Worm (Caenorhabditis elegans): ENCODE results near the gene F53A9.3.

The F53A9.3 gene

DNA sequence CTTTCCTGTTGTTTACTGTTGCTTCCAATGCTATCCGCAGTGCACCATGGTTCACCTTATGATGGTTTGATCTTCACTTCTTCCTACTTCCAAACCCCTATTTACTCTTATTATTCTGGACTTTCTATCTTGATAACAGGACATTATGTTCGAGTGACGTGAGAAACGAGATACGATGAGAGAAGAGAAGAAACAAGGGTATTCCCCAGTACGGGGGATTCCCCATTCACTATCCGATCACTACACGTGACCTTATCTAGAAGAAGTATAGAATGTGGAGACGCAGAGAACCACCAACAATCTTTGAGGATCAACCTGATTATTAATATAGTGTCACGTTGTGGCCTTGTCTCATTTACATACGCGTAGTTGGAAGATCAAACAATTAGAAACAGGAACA is 44.4 kb downstream of the F53A9.3 start:
- TF ChIP-seq gei-8 (GFP tag; optimal IDR thresholded peaks at IDR 0.05) (no peak), tag-97 (GFP tag; IDR thresholded peaks at IDR 0.05) (no peak), Y105C5A.15 (GFP tag; IDR thresholded peaks at IDR 0.05) (no peak), mxl-3 (GFP tag; optimal IDR thresholded peaks at IDR 0.05) (peak; percentile 49), nhr-28 (tag; optimal IDR thresholded peaks at IDR 0.05) (peak; percentile 61), egl-27 (tag; optimal IDR thresholded peaks at IDR 0.05) (no peak), hlh-11 (tag; optimal IDR thresholded peaks at IDR 0.05) (peak; percentile 52), tra-1 (GFP tag; IDR thresholded peaks at IDR 0.05) (no peak), mes-2 (tag; optimal IDR thresholded peaks at IDR 0.05; ENCODE audit: poor library complexity, severe bottlenecking) (no peak), nhr-102 (tag; optimal IDR thresholded peaks at IDR 0.05) (no peak), T20F7.1 (GFP tag; optimal IDR thresholded peaks at IDR 0.05) (no peak), ZK337.2 (GFP tag; IDR thresholded peaks at IDR 0.05) (no peak), mdl-1 (tag; optimal IDR thresholded peaks at IDR 0.05) (peak; percentile 80 to 81), pqm-1 (tag; optimal IDR thresholded peaks at IDR 0.05) (no peak), daf-16 (GFP tag; optimal IDR thresholded peaks at IDR 0.05) (no peak), daf-16 (tag; optimal IDR thresholded peaks at IDR 0.05) (peak; percentile 42), daf-19 (GFP tag; conservative IDR thresholded peaks at IDR 0.05) (no peak), hlh-30 (tag; optimal IDR thresholded peaks at IDR 0.05; ENCODE audit: insufficient read depth) (peak; percentile 39), fos-1 (tag; optimal IDR thresholded peaks at IDR 0.05) (no peak), fkh-10 (GFP tag; optimal IDR thresholded peaks at IDR 0.05) (no peak), lin-39 (tag; optimal IDR thresholded peaks at IDR 0.05) (no peak), lsy-2 (tag; optimal IDR thresholded peaks at IDR 0.05) (no peak), mdt-29 (GFP tag; IDR thresholded peaks at IDR 0.05) (no peak), dve-1 (tag; optimal IDR thresholded peaks at IDR 0.05; ENCODE audit: insufficient read depth) (peak; percentile 54), ama-1 (optimal IDR thresholded peaks at IDR 0.05) (no peak), nhr-48 (tag; optimal IDR thresholded peaks at IDR 0.05) (no peak), arid-1 (GFP tag; conservative IDR thresholded peaks at IDR 0.05) (no peak), nhr-11 (tag; optimal IDR thresholded peaks at IDR 0.05) (no peak), dmd-6 (GFP tag; IDR thresholded peaks at IDR 0.05) (0 out of 2 replicates have a peak, but pooled peaks have one; percentile 9), snpc-1.2 (GFP tag; IDR thresholded peaks at IDR 0.05) (no peak), lin-15B (tag; optimal IDR thresholded peaks at IDR 0.05) (no peak), F10B5.3 (tag; optimal IDR thresholded peaks at IDR 0.05) (no peak), snpc-4 (tag; optimal IDR thresholded peaks at IDR 0.05) (no peak), vab-7 (GFP tag; IDR thresholded peaks at IDR 0.05) (no peak), daf-12 (tag; optimal IDR thresholded peaks at IDR 0.05) (no peak), cey-2 (tag; optimal IDR thresholded peaks at IDR 0.05; ENCODE audit: borderline replicate concordance, insufficient read depth) (no peak)

DNA sequence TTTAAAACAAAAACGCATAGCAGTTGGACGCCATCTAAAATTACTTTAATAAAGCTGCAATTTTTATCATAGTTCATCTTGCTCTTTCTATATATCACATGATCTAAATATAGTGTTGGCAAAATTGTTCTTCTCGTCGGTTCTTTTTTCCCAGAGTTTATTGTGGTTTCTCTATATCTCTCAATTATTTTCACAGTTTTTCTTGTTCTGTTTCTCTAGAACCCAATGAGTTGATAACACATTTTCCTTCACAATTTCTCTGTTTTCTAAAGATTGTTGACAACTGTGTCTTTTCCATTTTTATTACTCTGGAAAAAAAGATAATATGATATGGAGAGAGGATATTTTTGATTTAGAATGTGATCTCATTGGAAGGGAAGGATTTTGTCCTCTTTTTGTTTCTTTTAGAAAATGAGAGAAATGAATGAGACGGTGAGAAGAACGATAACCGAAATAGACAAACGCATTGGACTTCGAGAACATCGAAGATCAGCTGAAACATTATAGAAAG is 46.2 kb downstream of the F53A9.3 start:
- TF ChIP-seq cey-2 (tag; optimal IDR thresholded peaks at IDR 0.05; ENCODE audit: borderline replicate concordance, insufficient read depth) = no peak
- no peak for TF ChIP-seq Y5F2A.4 (GFP tag; optimal IDR thresholded peaks at IDR 0.05)
- no peak for TF ChIP-seq daf-19 (GFP tag; conservative IDR thresholded peaks at IDR 0.05)
- TF ChIP-seq duxl-1 (tag; optimal IDR thresholded peaks at IDR 0.05; ENCODE audit: poor library complexity) = no peak
- peak; percentile 23 for TF ChIP-seq dve-1 (tag; optimal IDR thresholded peaks at IDR 0.05; ENCODE audit: insufficient read depth)
- TF ChIP-seq mxl-3 (GFP tag; optimal IDR thresholded peaks at IDR 0.05) = no peak
- no peak for TF ChIP-seq lsy-2 (tag; optimal IDR thresholded peaks at IDR 0.05)
- no peak for TF ChIP-seq ceh-32 (tag; optimal IDR thresholded peaks at IDR 0.05; ENCODE audit: poor library complexity)
- peak; percentile 10 for TF ChIP-seq nhr-11 (tag; optimal IDR thresholded peaks at IDR 0.05)
- peak; percentile 29 for TF ChIP-seq nhr-28 (tag; optimal IDR thresholded peaks at IDR 0.05)
- TF ChIP-seq daf-16 (GFP tag; optimal IDR thresholded peaks at IDR 0.05) = peak in 1 of 2 experiments; percentile 38
- peak; percentile 74 for TF ChIP-seq daf-16 (tag; optimal IDR thresholded peaks at IDR 0.05)
- peak in 1 of 2 experiments; percentile 15 for TF ChIP-seq mdl-1 (tag; optimal IDR thresholded peaks at IDR 0.05)

Data from whole organism, L4 larva.